Fruit fly (Drosophila melanogaster): ENCODE results near the gene CG13258.

The CG13258 gene

dm6 chr2L:16251598-16252131 lies 41.2 kb downstream of the CG13258 start, which contains the start of gene CG46309:
Gene CG46309 (minus strand): TSS chr2L:16251788.
- TF ChIP-seq jim (GFP tag; optimal IDR thresholded peaks at IDR 0.05) = no peak
- peak; percentile 85 for TF ChIP-seq fru (GFP tag; optimal IDR thresholded peaks at IDR 0.05)
- no peak for TF ChIP-seq CrebA (GFP tag; optimal IDR thresholded peaks at IDR 0.05; ENCODE audit: borderline replicate concordance)
- no peak for TF ChIP-seq dsf (GFP tag; optimal IDR thresholded peaks at IDR 0.05; ENCODE audit: borderline replicate concordance)
- TF ChIP-seq woc (GFP tag; optimal IDR thresholded peaks at IDR 0.05) = peak; percentile 42
- TF ChIP-seq foxo (GFP tag; optimal IDR thresholded peaks at IDR 0.05) = peak in 1 of 2 experiments; percentile 49
- peak; percentile 82 for TF ChIP-seq Dif (GFP tag; optimal IDR thresholded peaks at IDR 0.05; ENCODE audit: partially characterized antibody)
- TF ChIP-seq tai (GFP tag; optimal IDR thresholded peaks at IDR 0.05) = no peak
- TF ChIP-seq HLH106 (tag; optimal IDR thresholded peaks at IDR 0.05) = no peak
- peak; percentile 23 for TF ChIP-seq Hnf4 (GFP tag; optimal IDR thresholded peaks at IDR 0.05)
- no peak for TF ChIP-seq CG9705 (GFP tag; optimal IDR thresholded peaks at IDR 0.05)
- TF ChIP-seq Jra (GFP tag; optimal IDR thresholded peaks at IDR 0.05) = no peak
- no peak for TF ChIP-seq dmrt93B (GFP tag; optimal IDR thresholded peaks at IDR 0.05)
- TF ChIP-seq Mio (GFP tag; optimal IDR thresholded peaks at IDR 0.05) = no peak
- no peak for TF ChIP-seq Abd-B (GFP tag; optimal IDR thresholded peaks at IDR 0.05)
- TF ChIP-seq Rel (GFP tag; optimal IDR thresholded peaks at IDR 0.05) = no peak
- TF ChIP-seq Rel (tag; optimal IDR thresholded peaks at IDR 0.05) = no peak
- no peak for TF ChIP-seq sage (GFP tag; optimal IDR thresholded peaks at IDR 0.05)
- TF ChIP-seq Dfd (GFP tag; optimal IDR thresholded peaks at IDR 0.05) = no peak
- no peak for TF ChIP-seq Hr83 (GFP tag; optimal IDR thresholded peaks at IDR 0.05; ENCODE audit: poor library complexity, severe bottlenecking)
- no peak for TF ChIP-seq lola (GFP tag; optimal IDR thresholded peaks at IDR 0.05)
- no peak for TF ChIP-seq Hr78 (GFP tag; optimal IDR thresholded peaks at IDR 0.05)
- TF ChIP-seq Myc (optimal IDR thresholded peaks at IDR 0.05) = no peak
- TF ChIP-seq br (GFP tag; optimal IDR thresholded peaks at IDR 0.05) = peak; percentile 49
- TF ChIP-seq dl (GFP tag; optimal IDR thresholded peaks at IDR 0.05; ENCODE audit: insufficient read depth in 1 of 2, partially characterized antibody in 2 of 2) = peak; percentile 43 to 77
- TF ChIP-seq rgr (GFP tag; optimal IDR thresholded peaks at IDR 0.05) = peak; percentile 40
- peak; percentile 19 for TF ChIP-seq sv (GFP tag; optimal IDR thresholded peaks at IDR 0.05)
- TF ChIP-seq N (GFP tag; optimal IDR thresholded peaks at IDR 0.05) = no peak
- no peak for TF ChIP-seq usp (GFP tag; optimal IDR thresholded peaks at IDR 0.05)
- no peak for TF ChIP-seq pan (optimal IDR thresholded peaks at IDR 0.05)
- TF ChIP-seq CG32264 (GFP tag; optimal IDR thresholded peaks at IDR 0.05) = no peak
- no peak for TF ChIP-seq brk (GFP tag; optimal IDR thresholded peaks at IDR 0.05)
- peak; percentile 60 for TF ChIP-seq ey (GFP tag; optimal IDR thresholded peaks at IDR 0.05)
- TF ChIP-seq h (GFP tag; optimal IDR thresholded peaks at IDR 0.05) = peak; percentile 54
- TF ChIP-seq OdsH (GFP tag; optimal IDR thresholded peaks at IDR 0.05) = peak; percentile 33
- TF ChIP-seq Vsx2 (GFP tag; optimal IDR thresholded peaks at IDR 0.05; ENCODE audit: partially characterized antibody) = no peak
- TF ChIP-seq psq (GFP tag; optimal IDR thresholded peaks at IDR 0.05) = peak; percentile 31
- no peak for TF ChIP-seq Sp1 (GFP tag; optimal IDR thresholded peaks at IDR 0.05)
- no peak for TF ChIP-seq GATAd (GFP tag; optimal IDR thresholded peaks at IDR 0.05)
